Fruit fly (Drosophila melanogaster): ENCODE measurements around the gene Spp.

Gene Spp

dm6 chr2L:521940-522632, 22.4 kb downstream of the Spp start (continued):
- TF ChIP-seq HLH3B (GFP tag; IDR thresholded peaks at IDR 0.05) (peak; percentile 79), eyg (GFP tag; optimal IDR thresholded peaks at IDR 0.05) (no peak), CG4328 (GFP tag; optimal IDR thresholded peaks at IDR 0.05) (no peak), twi (tag; optimal IDR thresholded peaks at IDR 0.05) (no peak), kni (GFP tag; optimal IDR thresholded peaks at IDR 0.05) (no peak), toy (GFP tag; IDR thresholded peaks at IDR 0.05) (0 out of 2 replicates have a peak, but pooled peaks have one; percentile 15), CG6689 (GFP tag; IDR thresholded peaks at IDR 0.05) (peak; percentile 89), CG11093 (GFP tag; IDR thresholded peaks at IDR 0.05) (peak; percentile 75; the same call in 2 of the 3 replicates), peb (GFP tag; IDR thresholded peaks at IDR 0.05) (peak; percentile 65), CG13894 (tag; optimal IDR thresholded peaks at IDR 0.05) (no peak), CG8478 (optimal IDR thresholded peaks at IDR 0.05) (no peak), disco-r (GFP tag; optimal IDR thresholded peaks at IDR 0.05) (no peak), wek (GFP tag; optimal IDR thresholded peaks at IDR 0.05) (peak; percentile 31), ssp (GFP tag; IDR thresholded peaks at IDR 0.05) (peak; percentile 72), BtbVII (GFP tag; optimal IDR thresholded peaks at IDR 0.05) (peak; percentile 71), zen (tag; optimal IDR thresholded peaks at IDR 0.05) (peak; percentile 93), ems (GFP tag; optimal IDR thresholded peaks at IDR 0.05) (peak; percentile 39), CG15073 (GFP tag; optimal IDR thresholded peaks at IDR 0.05) (peak; percentile 32), pum (GFP tag; optimal IDR thresholded peaks at IDR 0.05) (peak; percentile 46), ham (GFP tag; IDR thresholded peaks at IDR 0.05) (no peak), CoRest (tag; optimal IDR thresholded peaks at IDR 0.05) (peak; percentile 74), CG17328 (GFP tag; IDR thresholded peaks at IDR 0.05) (peak; percentile 84), sd (tag; optimal IDR thresholded peaks at IDR 0.05) (no peak), nerfin-2 (GFP tag; IDR thresholded peaks at IDR 0.05; ENCODE audit: partially characterized antibody) (no peak), CG18262 (tag; optimal IDR thresholded peaks at IDR 0.05) (peak; percentile 91), CG2712 (tag; optimal IDR thresholded peaks at IDR 0.05) (peak; percentile 93), stwl (tag; optimal IDR thresholded peaks at IDR 0.05) (peak; percentile 45), gcm2 (GFP tag; optimal IDR thresholded peaks at IDR 0.05) (no peak), TFAM (GFP tag; optimal IDR thresholded peaks at IDR 0.05) (peak; percentile 37), Nf-YA (GFP tag; IDR thresholded peaks at IDR 0.05) (peak; percentile 44), tgo (GFP tag; IDR thresholded peaks at IDR 0.05) (peak; percentile 74), CG6175 (GFP tag; IDR thresholded peaks at IDR 0.05) (0 out of 3 replicates have a peak, but pooled peaks have one; percentile 27), hth (optimal IDR thresholded peaks at IDR 0.05) (no peak), CG30020 (tag; optimal IDR thresholded peaks at IDR 0.05) (no peak), vfl (GFP tag; optimal IDR thresholded peaks at IDR 0.05) (peak; percentile 20), MBD-R2 (GFP tag; IDR thresholded peaks at IDR 0.05) (peak; percentile 30; the same call in 1 of the 2 replicates), Lpt (GFP tag; optimal IDR thresholded peaks at IDR 0.05) (no peak), Hmr (GFP tag; optimal IDR thresholded peaks at IDR 0.05) (peak; percentile 61), Chrac-16 (GFP tag; optimal IDR thresholded peaks at IDR 0.05) (peak; percentile 79), yki (optimal IDR thresholded peaks at IDR 0.05) (no peak), CG1792 (GFP tag; optimal IDR thresholded peaks at IDR 0.05) (no peak), Dek (tag; optimal IDR thresholded peaks at IDR 0.05) (peak; percentile 28), B-H1 (GFP tag; IDR thresholded peaks at IDR 0.05) (peak; percentile 81), fu2 (GFP tag; optimal IDR thresholded peaks at IDR 0.05) (no peak), CG9817 (tag; optimal IDR thresholded peaks at IDR 0.05) (peak; percentile 28), Neu2 (GFP tag; optimal IDR thresholded peaks at IDR 0.05; ENCODE audit: borderline replicate concordance) (no peak), CG14860 (GFP tag; IDR thresholded peaks at IDR 0.05; ENCODE audit: partially characterized antibody) (no peak), CG6654 (GFP tag; optimal IDR thresholded peaks at IDR 0.05) (peak; percentile 66), gsb-n (tag; optimal IDR thresholded peaks at IDR 0.05) (peak; percentile 82), Atf3 (GFP tag; optimal IDR thresholded peaks at IDR 0.05) (peak; percentile 39), br (optimal IDR thresholded peaks at IDR 0.05) (no peak), unc-4 (GFP tag; IDR thresholded peaks at IDR 0.05; ENCODE audit: partially characterized antibody) (no peak)

Data from whole organism, embryonic.